Worm (Caenorhabditis elegans) whole organism, L4 larva: Measurements from ENCODE around the gene arrd-16.

ENCODE experiments used
- F37D6.2 ChIP-seq: sonication (generic microtip); optimal IDR thresholded peaks from 2 replicates; lab custom pipeline; 2016; ENCODE audit warnings: mild to moderate bottlenecking, missing genetic modification characterization, missing compliant biosample characterization
- aly-2 ChIP-seq: sonication (generic microtip); optimal IDR thresholded peaks from 2 replicates; lab custom pipeline; 2018; ENCODE audit warnings: missing biosample characterization, missing genetic modification characterization
- ceh-82 ChIP-seq: sonication (generic microtip); optimal IDR thresholded peaks from 2 replicates; lab custom pipeline; 2017; ENCODE audit warnings: missing biosample characterization, missing genetic modification characterization
- ces-1 ChIP-seq: fragments of 150-350 bp; sonication (generic microtip); optimal IDR thresholded peaks from 4 replicates; lab custom pipeline; 2014; ENCODE audit warnings: missing biosample characterization, missing genetic modification reagents, missing genetic modification characterization
- unc-39 ChIP-seq: sonication (generic microtip); optimal IDR thresholded peaks from 2 replicates; lab custom pipeline; 2017; ENCODE audit warnings: missing biosample characterization, missing genetic modification characterization

DNA sequence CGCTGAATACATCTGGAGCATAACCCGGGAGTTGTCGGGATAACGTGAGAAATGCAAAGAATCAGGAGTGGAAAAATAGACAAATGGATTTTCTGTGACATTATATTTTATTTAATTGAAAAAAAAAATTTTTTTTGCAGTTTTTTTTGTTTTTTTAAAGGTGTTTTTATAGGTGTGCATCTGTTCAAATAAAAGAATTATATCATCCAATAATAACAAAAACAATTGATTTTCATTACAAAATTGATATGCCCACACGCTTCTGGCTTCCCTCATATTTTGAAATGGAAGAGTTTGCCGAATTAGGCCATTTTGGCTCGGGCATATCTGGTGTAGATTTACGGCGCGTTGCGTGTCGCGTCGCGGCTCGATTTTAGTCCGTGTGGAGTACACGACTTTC is 7.5 kb downstream of the arrd-16 start, which contains the start of gene Y49E10.25:
- TF ChIP-seq unc-39 (tag; lab: Kevin White, UChicago) (no peak), ces-1 (no peak), F37D6.2 (tag; lab: Kevin White, UChicago) (no peak), ceh-82 (no peak), aly-2 (no peak)
